Worm (Caenorhabditis elegans) whole organism, L3 larva: ENCODE results near the gene T02C1.1.

Experiments
- aly-2 ChIP-seq: fragments of 150-350 bp; optimal IDR thresholded peaks from 2 replicates; lab custom pipeline; 2014; ENCODE audit warnings: missing biosample characterization, missing genetic modification characterization
- egl-5 ChIP-seq: fragments of 150-350 bp; optimal IDR thresholded peaks from 2 replicates; lab custom pipeline; 2017; ENCODE audit warnings: missing biosample characterization, missing genetic modification reagents, missing genetic modification characterization, inconsistent platforms
- elt-2 ChIP-seq: sonication (generic microtip); optimal IDR thresholded peaks from 2 replicates; lab custom pipeline; 2016; ENCODE audit warnings: missing genetic modification reagents, mild to moderate bottlenecking, missing genetic modification characterization, missing compliant biosample characterization
- elt-3 ChIP-seq, 3 experiments: fragments of 150-350 bp in 1 of 3; sonication (generic microtip) in 2 of 3; optimal IDR thresholded peaks; 2 replicates in 2 of 3; 4 replicates in 1 of 3; lab custom pipeline; 2014 to 2017; ENCODE audit warnings: missing biosample characterization in 3 of 3, missing genetic modification characterization in 3 of 3
- hmg-11 ChIP-seq: sonication (generic microtip); optimal IDR thresholded peaks from 2 replicates; lab custom pipeline; 2016; ENCODE audit warnings: missing genetic modification characterization, missing compliant biosample characterization
- jun-1 ChIP-seq: fragments of 150-350 bp; optimal IDR thresholded peaks from 2 replicates; lab custom pipeline; 2014; ENCODE audit warnings: missing biosample characterization, missing genetic modification reagents, missing genetic modification characterization
- lin-39 ChIP-seq: fragments of 150-350 bp; optimal IDR thresholded peaks from 2 replicates; lab custom pipeline; 2018; ENCODE audit warnings: missing biosample characterization, missing genetic modification reagents, missing genetic modification characterization
- lsy-12 ChIP-seq: sonication (generic microtip); optimal IDR thresholded peaks from 2 replicates; lab custom pipeline; 2016; ENCODE audit warnings: mild to moderate bottlenecking, missing genetic modification characterization, missing compliant biosample characterization
- mdl-1 ChIP-seq: fragments of 150-350 bp; optimal IDR thresholded peaks from 2 replicates; lab custom pipeline; 2014; ENCODE audit warnings: missing biosample characterization, missing genetic modification characterization
- mml-1 ChIP-seq: fragments of 150-350 bp; sonication (generic microtip); optimal IDR thresholded peaks from 3 replicates; lab custom pipeline; 2014; ENCODE audit warnings: missing biosample characterization, missing genetic modification characterization
- nfya-1 ChIP-seq: sonication (generic microtip); optimal IDR thresholded peaks from 2 replicates; lab custom pipeline; 2017; ENCODE audit warnings: missing genetic modification characterization, mild to moderate bottlenecking, missing compliant biosample characterization, antibody characterized with exemption, moderate library complexity; ENCODE audit not compliant: insufficient read depth
- nhr-28 ChIP-seq: fragments of 150-350 bp; optimal IDR thresholded peaks from 2 replicates; lab custom pipeline; 2014; ENCODE audit warnings: missing biosample characterization, missing genetic modification characterization
- nhr-43 ChIP-seq: sonication (generic microtip); optimal IDR thresholded peaks from 2 replicates; lab custom pipeline; 2016; ENCODE audit warnings: mild to moderate bottlenecking, missing genetic modification characterization, missing compliant biosample characterization; ENCODE audit not compliant: poor library complexity, severe bottlenecking
- nhr-67 ChIP-seq: fragments of 150-350 bp; optimal IDR thresholded peaks from 2 replicates; lab custom pipeline; 2014; ENCODE audit warnings: missing biosample characterization, missing genetic modification characterization
- nhr-76 ChIP-seq: fragments of 150-350 bp; sonication (generic microtip); optimal IDR thresholded peaks from 5 replicates; lab custom pipeline; 2014; ENCODE audit warnings: missing biosample characterization, missing genetic modification characterization
- nhr-77 ChIP-seq: fragments of 150-350 bp; optimal IDR thresholded peaks from 2 replicates; lab custom pipeline; 2014; ENCODE audit warnings: missing biosample characterization, missing genetic modification characterization
- pha-4 ChIP-seq: fragments of 150-350 bp; optimal IDR thresholded peaks from 2 replicates; lab custom pipeline; 2014; ENCODE audit warnings: missing biosample characterization, missing genetic modification reagents, missing genetic modification characterization
- pqm-1 ChIP-seq: fragments of 150-350 bp; optimal IDR thresholded peaks from 2 replicates; lab custom pipeline; 2017; ENCODE audit warnings: missing biosample characterization, missing genetic modification characterization, inconsistent platforms
- sea-2 ChIP-seq: fragments of 150-350 bp; sonication (generic microtip); optimal IDR thresholded peaks from 4 replicates; lab custom pipeline; 2014; ENCODE audit warnings: missing biosample characterization, missing genetic modification reagents, missing genetic modification characterization
- skn-1 ChIP-seq: fragments of 150-350 bp; optimal IDR thresholded peaks from 2 replicates; lab custom pipeline; 2014; ENCODE audit warnings: missing biosample characterization, missing genetic modification characterization
- snpc-4 ChIP-seq: fragments of 150-350 bp; optimal IDR thresholded peaks from 2 replicates; lab custom pipeline; 2014; ENCODE audit warnings: missing biosample characterization, missing genetic modification characterization
- zag-1 ChIP-seq: fragments of 150-350 bp; optimal IDR thresholded peaks from 2 replicates; lab custom pipeline; 2014; ENCODE audit warnings: missing biosample characterization, missing genetic modification characterization
- ztf-4 ChIP-seq: fragments of 150-350 bp; optimal IDR thresholded peaks from 2 replicates; lab custom pipeline; 2014; ENCODE audit warnings: missing biosample characterization, missing genetic modification characterization

Gene T02C1.1

ce11 chrIII:9281480-9281879 lies 34.2 kb downstream of the T02C1.1 start, which contains the start of gene fozi-1:
TSS of gene fozi-1 (plus strand) at chrIII:9281780.
- TF ChIP-seq jun-1 (tag; lab: Kevin White, UChicago), result no peak
- no peak for TF ChIP-seq lin-39 (tag; lab: Kevin White, UChicago)
- no peak for TF ChIP-seq zag-1
- no peak for TF ChIP-seq hmg-11 (tag; lab: Kevin White, UChicago)
- TF ChIP-seq nhr-77 (tag; lab: Kevin White, UChicago), result no peak
- no peak for TF ChIP-seq aly-2 (tag; lab: Kevin White, UChicago)
- TF ChIP-seq skn-1 (tag; lab: Kevin White, UChicago), result no peak
- no peak for TF ChIP-seq nfya-1
- TF ChIP-seq ztf-4 (tag; lab: Kevin White, UChicago), result no peak
- no peak for TF ChIP-seq nhr-76 (tag; lab: Kevin White, UChicago)

- TF ChIP-seq nhr-43 (tag; lab: Kevin White, UChicago) (no peak), mdl-1 (no peak), snpc-4 (tag; lab: Kevin White, UChicago) (no peak), elt-2 (tag; lab: Kevin White, UChicago) (peak; percentile 44), egl-5 (tag; lab: Kevin White, UChicago) (no peak), pha-4 (peak; percentile 2), mml-1 (tag; lab: Kevin White, UChicago) (no peak), hmg-11 (tag; lab: Kevin White, UChicago) (no peak), lsy-12 (no peak), ztf-4 (tag; lab: Kevin White, UChicago) (no peak)
These were observed 41.2 kb downstream of the T02C1.1 start for ce11 chrIII:9288540-9288939.

ce11 chrIII:9289815-9290214 lies 42.5 kb downstream of the T02C1.1 start:
- TF ChIP-seq nfya-1, result peak; percentile 27
- TF ChIP-seq elt-2 (tag; lab: Kevin White, UChicago), result peak; percentile 96
- no peak for TF ChIP-seq skn-1 (tag; lab: Kevin White, UChicago)
- TF ChIP-seq jun-1 (tag; lab: Kevin White, UChicago), result peak; percentile 9
- peak; percentile 94 for TF ChIP-seq pqm-1

ce11 chrIII:9297345-9297744 lies 50.0 kb downstream of the T02C1.1 start, which contains the start of gene K01B6.4:
TSS of gene K01B6.4 (minus strand) at chrIII:9297445.
- TF ChIP-seq nhr-28 (no peak), nhr-67 (tag; lab: Kevin White, UChicago) (no peak), sea-2 (GFP tag; lab: Kevin White, UChicago) (no peak), elt-3 (tag; optimal IDR thresholded peaks at IDR 0.05; lab: Kevin White, UChicago) (no peak), lsy-12 (no peak)
